Worm (Caenorhabditis elegans): ENCODE measurements around the gene F53C3.11.

F53C3.11 gene

ce11 chrII:3906615-3907190 lies at the start of gene F53C3.11, which contains the start of gene fbxb-103:
Gene F53C3.11 (minus strand): TSS chrII:3906715.
Gene fbxb-103 (plus strand): TSS chrII:3907140.
- no peak for TF ChIP-seq ceh-45 (GFP tag; IDR thresholded peaks at IDR 0.05)
- no peak for TF ChIP-seq T23F11.4 (GFP tag; optimal IDR thresholded peaks at IDR 0.05)
- no peak for TF ChIP-seq C08G9.2 (tag; optimal IDR thresholded peaks at IDR 0.05)
- no peak for TF ChIP-seq C38D4.7 (GFP tag; optimal IDR thresholded peaks at IDR 0.05)
- TF ChIP-seq ets-4 (tag; optimal IDR thresholded peaks at IDR 0.05), result no peak
- no peak for TF ChIP-seq fax-1 (tag; optimal IDR thresholded peaks at IDR 0.05)
- TF ChIP-seq hlh-6 (tag; optimal IDR thresholded peaks at IDR 0.05), result no peak
- no peak for TF ChIP-seq eyg-1 (tag; optimal IDR thresholded peaks at IDR 0.05)

- no peak for TF ChIP-seq unc-42 (tag; optimal IDR thresholded peaks at IDR 0.05)
- TF ChIP-seq nhr-232 (tag; optimal IDR thresholded peaks at IDR 0.05), result no peak
- no peak for TF ChIP-seq ref-2 (tag; optimal IDR thresholded peaks at IDR 0.05)
- no peak for TF ChIP-seq elt-2 (tag; optimal IDR thresholded peaks at IDR 0.05)
- TF ChIP-seq Y22D7AL.16 (tag; optimal IDR thresholded peaks at IDR 0.05), result no peak
- TF ChIP-seq zip-5 (tag; optimal IDR thresholded peaks at IDR 0.05), result no peak
- TF ChIP-seq pag-3 (tag; optimal IDR thresholded peaks at IDR 0.05; ENCODE audit: borderline replicate concordance), result no peak
- TF ChIP-seq pha-2 (tag; optimal IDR thresholded peaks at IDR 0.05), result no peak
- no peak for TF ChIP-seq C38D4.7 (GFP tag; optimal IDR thresholded peaks at IDR 0.05)
- TF ChIP-seq ceh-31 (tag; optimal IDR thresholded peaks at IDR 0.05), result no peak
- no peak for TF ChIP-seq hlh-8 (tag; optimal IDR thresholded peaks at IDR 0.05)
- TF ChIP-seq unc-55 (GFP tag; optimal IDR thresholded peaks at IDR 0.05), result no peak
- no peak for TF ChIP-seq fkh-10 (GFP tag; optimal IDR thresholded peaks at IDR 0.05)
- no peak for TF ChIP-seq ceh-14 (tag; optimal IDR thresholded peaks at IDR 0.05)
- no peak for TF ChIP-seq ceh-9 (tag; optimal IDR thresholded peaks at IDR 0.05)
- TF ChIP-seq ceh-22 (tag; optimal IDR thresholded peaks at IDR 0.05), result no peak
- TF ChIP-seq hlh-15 (tag; optimal IDR thresholded peaks at IDR 0.05), result no peak
- TF ChIP-seq ceh-30 (tag; optimal IDR thresholded peaks at IDR 0.05), result no peak
- TF ChIP-seq K02D7.2 (tag; optimal IDR thresholded peaks at IDR 0.05), result no peak
- TF ChIP-seq dmd-4 (tag; optimal IDR thresholded peaks at IDR 0.05; ENCODE audit: borderline replicate concordance), result no peak
Measured at ce11 chrII:3955938-3956337, 49.4 kb upstream of the F53C3.11 start.

- TF ChIP-seq hlh-8 (tag; optimal IDR thresholded peaks at IDR 0.05) (no peak), ztf-16 (tag; optimal IDR thresholded peaks at IDR 0.05) (no peak), eyg-1 (tag; optimal IDR thresholded peaks at IDR 0.05) (no peak), ama-1 (optimal IDR thresholded peaks at IDR 0.05) (no peak), fax-1 (tag; optimal IDR thresholded peaks at IDR 0.05) (no peak), sox-2 (GFP tag; IDR thresholded peaks at IDR 0.05) (no peak), dve-1 (tag; optimal IDR thresholded peaks at IDR 0.05) (no peak), Y22D7AL.16 (tag; optimal IDR thresholded peaks at IDR 0.05) (no peak), pha-4 (tag; optimal IDR thresholded peaks at IDR 0.05) (no peak), pag-3 (tag; optimal IDR thresholded peaks at IDR 0.05; ENCODE audit: borderline replicate concordance) (no peak), hlh-13 (GFP tag; optimal IDR thresholded peaks at IDR 0.05) (no peak), ceh-22 (tag; optimal IDR thresholded peaks at IDR 0.05) (no peak), fkh-10 (GFP tag; optimal IDR thresholded peaks at IDR 0.05) (no peak), ceh-30 (tag; optimal IDR thresholded peaks at IDR 0.05) (no peak), unc-3 (GFP tag; conservative IDR thresholded peaks at IDR 0.05) (no peak), unc-3 (tag; optimal IDR thresholded peaks at IDR 0.05) (no peak), unc-42 (tag; optimal IDR thresholded peaks at IDR 0.05) (no peak), fkh-6 (tag; optimal IDR thresholded peaks at IDR 0.05) (no peak)
Measured at ce11 chrII:3954838-3955237, 48.3 kb upstream of the F53C3.11 start.

- TF ChIP-seq ceh-34 (tag; optimal IDR thresholded peaks at IDR 0.05) (no peak), elt-2 (tag; optimal IDR thresholded peaks at IDR 0.05) (peak; percentile 47)
Measured at ce11 chrII:3954018-3954417, 47.5 kb upstream of the F53C3.11 start.

All from whole organism, late embryonic.